Worm (Caenorhabditis elegans) whole organism, young adult: ENCODE results near the gene cec-6.

Experiments
- B0019.2 ChIP-seq: fragments of 200-800 bp; sonication (Bioruptor generic); conservative IDR thresholded peaks from 2 replicates; pipeline ENCODE4 v1.3.6; 2022; ENCODE audit warnings: missing genetic modification reagents, missing genetic modification characterization, missing compliant biosample characterization
- B0035.1 ChIP-seq: sonication (generic microtip); optimal IDR thresholded peaks from 2 replicates; lab custom pipeline; 2016; ENCODE audit warnings: missing genetic modification characterization, mild to moderate bottlenecking, missing compliant biosample characterization, missing genotype, missing genetic modification reagents
- B0261.1 ChIP-seq: sonication (generic microtip); optimal IDR thresholded peaks from 2 replicates; lab custom pipeline; 2016; ENCODE audit warnings: mild to moderate bottlenecking, missing genetic modification characterization, moderate library complexity, missing compliant biosample characterization
- F22D6.2 ChIP-seq: sonication (generic microtip); optimal IDR thresholded peaks from 2 replicates; lab custom pipeline; 2016; ENCODE audit warnings: mild to moderate bottlenecking, missing genetic modification characterization, missing compliant biosample characterization
- F33H1.4 ChIP-seq: fragments of 200-800 bp; sonication (Bioruptor generic); IDR thresholded peaks from 2 replicates; pipeline ENCODE4 v1.3.6; 2022; ENCODE audit warnings: missing genetic modification reagents, missing genetic modification characterization, missing compliant biosample characterization
- F57C9.4 ChIP-seq: sonication (generic microtip); optimal IDR thresholded peaks from 2 replicates; lab custom pipeline; 2017; ENCODE audit warnings: mild to moderate bottlenecking, missing genetic modification characterization, missing compliant biosample characterization
- K11D2.4 ChIP-seq: fragments of 200-800 bp; sonication (Bioruptor generic); IDR thresholded peaks from 2 replicates; pipeline ENCODE4 v1.3.6; 2022; ENCODE audit warnings: missing genetic modification reagents, missing genetic modification characterization, missing compliant biosample characterization
- K12H6.12 ChIP-seq: fragments of 200-800 bp; sonication (Bioruptor generic); optimal IDR thresholded peaks from 2 replicates; lab custom pipeline; 2018; ENCODE audit warnings: mild to moderate bottlenecking, missing genetic modification characterization, missing compliant biosample characterization
- Y53G8AR.9 ChIP-seq: fragments of 200-800 bp; sonication (Bioruptor generic); conservative IDR thresholded peaks from 2 replicates; pipeline ENCODE4 v1.3.6; 2022; ENCODE audit warnings: missing genetic modification reagents, missing genetic modification characterization, missing compliant biosample characterization
- ZK185.1 ChIP-seq: sonication (generic microtip); optimal IDR thresholded peaks from 2 replicates; lab custom pipeline; 2016; ENCODE audit warnings: mild to moderate bottlenecking, missing genetic modification characterization, missing compliant biosample characterization; ENCODE audit not compliant: poor library complexity, severe bottlenecking
- akir-1 ChIP-seq: fragments of 200-800 bp; sonication (Bioruptor generic); optimal IDR thresholded peaks from 2 replicates; lab custom pipeline; 2018; ENCODE audit warnings: mild to moderate bottlenecking, missing genetic modification characterization, moderate library complexity, missing compliant biosample characterization
- ama-1 ChIP-seq, 3 experiments: fragments of 150-350 bp in 1 of 3; sonication (generic microtip) in 2 of 3; optimal IDR thresholded peaks; 2 replicates each; lab custom pipeline; 2014 to 2018; ENCODE audit warnings: missing biosample characterization in 2 of 3, missing genetic modification characterization in 2 of 3, missing genetic modification reagents in 2 of 3
- attf-5 ChIP-seq: fragments of 200-800 bp; sonication (Bioruptor generic); optimal IDR thresholded peaks from 2 replicates; lab custom pipeline; 2018; ENCODE audit warnings: mild to moderate bottlenecking, missing genetic modification characterization, missing compliant biosample characterization
- bed-1 ChIP-seq: fragments of 200-800 bp; sonication (Bioruptor generic); IDR thresholded peaks from 2 replicates; pipeline ENCODE4 v1.3.6; 2022; ENCODE audit warnings: missing genetic modification reagents, missing genetic modification characterization, missing compliant biosample characterization
- ccch-3 ChIP-seq: fragments of 200-800 bp; sonication (Bioruptor generic); optimal IDR thresholded peaks from 2 replicates; lab custom pipeline; 2018; ENCODE audit warnings: mild to moderate bottlenecking, missing genetic modification characterization, missing compliant biosample characterization
- cebp-2 ChIP-seq: fragments of 200-800 bp; sonication (Bioruptor generic); IDR thresholded peaks from 2 replicates; pipeline ENCODE4 v1.3.6; 2022; ENCODE audit warnings: missing genetic modification characterization, missing compliant biosample characterization
- ceh-58 ChIP-seq: fragments of 200-800 bp; sonication (Bioruptor generic); IDR thresholded peaks from 2 replicates; pipeline ENCODE4 v1.3.6; 2022; ENCODE audit warnings: missing genetic modification characterization, missing compliant biosample characterization
- dpff-1 ChIP-seq: sonication (generic microtip); optimal IDR thresholded peaks from 2 replicates; lab custom pipeline; 2017; ENCODE audit warnings: mild to moderate bottlenecking, missing genetic modification characterization, missing compliant biosample characterization
- egl-18 ChIP-seq: fragments of 200-800 bp; sonication (Bioruptor generic); IDR thresholded peaks from 2 replicates; pipeline ENCODE4 v1.3.6; 2022; ENCODE audit warnings: missing genetic modification reagents, missing genetic modification characterization, missing compliant biosample characterization
- egl-44 ChIP-seq: fragments of 200-800 bp; sonication (Bioruptor generic); IDR thresholded peaks from 2 replicates; pipeline ENCODE4 v1.3.6; 2022; ENCODE audit warnings: missing genetic modification reagents, missing genetic modification characterization, missing compliant biosample characterization
- gei-17 ChIP-seq: fragments of 200-800 bp; sonication (Bioruptor generic); optimal IDR thresholded peaks from 2 replicates; lab custom pipeline; 2018; ENCODE audit warnings: mild to moderate bottlenecking, missing genetic modification characterization, missing compliant biosample characterization
- hmg-1.2 ChIP-seq: fragments of 200-800 bp; sonication (Bioruptor generic); IDR thresholded peaks from 2 replicates; pipeline ENCODE4 v1.3.6; 2022; ENCODE audit warnings: missing genetic modification reagents, missing genetic modification characterization, missing compliant biosample characterization
- let-526 ChIP-seq: fragments of 200-800 bp; sonication (Bioruptor generic); IDR thresholded peaks from 2 replicates; pipeline ENCODE4 v1.3.6; 2022; ENCODE audit warnings: missing genetic modification reagents, missing genetic modification characterization, missing compliant biosample characterization
- lin-26 ChIP-seq: fragments of 200-800 bp; sonication (Bioruptor generic); IDR thresholded peaks from 2 replicates; pipeline ENCODE4 v1.3.6; 2022; ENCODE audit warnings: missing genetic modification reagents, missing genetic modification characterization, missing compliant biosample characterization
- lsl-1 ChIP-seq: fragments of 200-800 bp; sonication (Bioruptor generic); optimal IDR thresholded peaks from 2 replicates; lab custom pipeline; 2018; ENCODE audit warnings: mild to moderate bottlenecking, missing genetic modification characterization, moderate library complexity, missing compliant biosample characterization
- madf-8 ChIP-seq: fragments of 200-800 bp; sonication (Bioruptor generic); conservative IDR thresholded peaks from 2 replicates; pipeline ENCODE4 v1.3.6; 2022; ENCODE audit warnings: missing genetic modification reagents, missing genetic modification characterization, missing compliant biosample characterization
- nfya-1 ChIP-seq: sonication (generic microtip); optimal IDR thresholded peaks from 2 replicates; lab custom pipeline; 2017; ENCODE audit warnings: antibody characterized with exemption, missing compliant biosample characterization, missing genetic modification characterization, borderline replicate concordance; ENCODE audit not compliant: insufficient read depth
- nfya-2 ChIP-seq: fragments of 200-800 bp; sonication (Bioruptor generic); IDR thresholded peaks from 2 replicates; pipeline ENCODE4 v1.3.6; 2022; ENCODE audit warnings: missing genetic modification reagents, missing genetic modification characterization, missing compliant biosample characterization
- nhr-27 ChIP-seq: fragments of 200-800 bp; sonication (Bioruptor generic); optimal IDR thresholded peaks from 2 replicates; lab custom pipeline; 2018; ENCODE audit warnings: mild to moderate bottlenecking, missing genetic modification characterization, moderate library complexity, missing compliant biosample characterization
- pha-4 ChIP-seq: fragments of 150-350 bp; sonication (generic microtip); optimal IDR thresholded peaks from 2 replicates; lab custom pipeline; 2014; ENCODE audit warnings: missing biosample characterization, missing genetic modification reagents, missing genetic modification characterization
- rec-8 ChIP-seq, 2 experiments: sonication (generic microtip); optimal IDR thresholded peaks; 2 replicates each; lab custom pipeline; 2016; ENCODE audit warnings: mild to moderate bottlenecking in 2 of 2, missing genetic modification characterization in 2 of 2, missing genetic modification reagents in 2 of 2, missing genotype in 2 of 2, missing biosample characterization in 1 of 2, missing compliant biosample characterization in 1 of 2, moderate library complexity in 1 of 2
- rpc-1 ChIP-seq, 2 experiments: fragments of 150-350 bp in 1 of 2; sonication (generic microtip) in 1 of 2; optimal IDR thresholded peaks; 2 replicates each; lab custom pipeline; 2014 to 2018; ENCODE audit warnings: missing biosample characterization in 1 of 2, missing genetic modification characterization in 1 of 2, missing genetic modification reagents in 1 of 2, missing genotype in 1 of 2
- snpc-1.1 ChIP-seq: sonication (generic microtip); optimal IDR thresholded peaks from 2 replicates; lab custom pipeline; 2017; ENCODE audit warnings: missing genetic modification characterization, mild to moderate bottlenecking, missing compliant biosample characterization, antibody characterized with exemption, moderate library complexity, missing genotype, missing genetic modification reagents; ENCODE audit not compliant: insufficient read depth
- snpc-1.3 ChIP-seq: sonication (generic microtip); optimal IDR thresholded peaks from 2 replicates; lab custom pipeline; 2017; ENCODE audit warnings: missing genetic modification characterization, mild to moderate bottlenecking, missing compliant biosample characterization, antibody characterized with exemption, moderate library complexity, missing genotype, missing genetic modification reagents; ENCODE audit not compliant: insufficient read depth
- snpc-4 ChIP-seq, 5 experiments: fragments of 150-350 bp in 1 of 5; sonication (generic microtip) in 4 of 5; optimal IDR thresholded peaks; 2 replicates each; lab custom pipeline; 2014 to 2018; ENCODE audit warnings: missing genetic modification characterization in 5 of 5, missing biosample characterization in 3 of 5, antibody characterized with exemption in 2 of 5, mild to moderate bottlenecking in 2 of 5, missing compliant biosample characterization in 2 of 5, missing genotype in 2 of 5, moderate library complexity in 2 of 5, missing genetic modification reagents in 1 of 5
- tbp1 ChIP-seq: fragments of 200-800 bp; sonication (Bioruptor generic); optimal IDR thresholded peaks from 2 replicates; lab custom pipeline; 2018; ENCODE audit warnings: mild to moderate bottlenecking, missing genetic modification characterization, missing compliant biosample characterization
- zfh-2 ChIP-seq: fragments of 200-800 bp; sonication (Bioruptor generic); conservative IDR thresholded peaks from 2 replicates; pipeline ENCODE4 v1.3.6; 2022; ENCODE audit warnings: missing genetic modification reagents, missing genetic modification characterization, missing compliant biosample characterization
- ztf-28 ChIP-seq: fragments of 200-800 bp; sonication (Bioruptor generic); IDR thresholded peaks from 2 replicates; pipeline ENCODE4 v1.3.6; 2022; ENCODE audit warnings: missing genetic modification reagents, missing genetic modification characterization, missing compliant biosample characterization
- ztf-3 ChIP-seq: fragments of 200-800 bp; sonication (Bioruptor generic); optimal IDR thresholded peaks from 2 replicates; lab custom pipeline; 2018; ENCODE audit warnings: mild to moderate bottlenecking, missing genetic modification characterization, missing compliant biosample characterization
- ztf-6 ChIP-seq: fragments of 200-800 bp; sonication (Bioruptor generic); IDR thresholded peaks from 2 replicates; pipeline ENCODE4 v1.3.6; 2022; ENCODE audit warnings: missing genetic modification reagents, missing genetic modification characterization, missing compliant biosample characterization

Gene cec-6

DNA sequence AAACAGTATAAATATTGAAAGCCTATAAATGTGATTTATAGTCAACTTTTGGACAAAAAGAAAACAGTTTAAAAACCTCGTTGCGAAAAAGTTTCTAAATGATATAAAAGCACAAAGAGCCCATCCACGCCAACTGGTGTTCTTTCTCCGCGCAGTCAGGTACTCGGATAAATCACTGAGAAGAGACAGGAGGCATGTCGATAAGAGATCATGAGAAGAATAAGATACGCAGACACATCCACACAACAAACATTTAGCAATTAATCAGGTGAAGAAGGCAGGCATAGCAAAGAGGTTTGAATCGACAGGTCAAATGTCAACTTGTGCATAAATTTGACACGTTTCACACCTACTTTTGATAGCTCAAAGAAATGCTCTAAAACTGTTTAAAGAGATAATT lies 36.9 kb upstream of the cec-6 start:
- TF ChIP-seq dpff-1 (tag; lab: Kevin White, UChicago), result no peak
- no peak for TF ChIP-seq ZK185.1 (tag; lab: Kevin White, UChicago)
- TF ChIP-seq hmg-1.2 (GFP tag; lab: Robert Waterston, UW), result no peak
- TF ChIP-seq snpc-1.1 (tag; lab: Kevin White, UChicago), result no peak
- TF ChIP-seq nfya-1 (tag; lab: Kevin White, UChicago), result no peak
- no peak for TF ChIP-seq K12H6.12
- no peak for TF ChIP-seq B0019.2

DNA sequence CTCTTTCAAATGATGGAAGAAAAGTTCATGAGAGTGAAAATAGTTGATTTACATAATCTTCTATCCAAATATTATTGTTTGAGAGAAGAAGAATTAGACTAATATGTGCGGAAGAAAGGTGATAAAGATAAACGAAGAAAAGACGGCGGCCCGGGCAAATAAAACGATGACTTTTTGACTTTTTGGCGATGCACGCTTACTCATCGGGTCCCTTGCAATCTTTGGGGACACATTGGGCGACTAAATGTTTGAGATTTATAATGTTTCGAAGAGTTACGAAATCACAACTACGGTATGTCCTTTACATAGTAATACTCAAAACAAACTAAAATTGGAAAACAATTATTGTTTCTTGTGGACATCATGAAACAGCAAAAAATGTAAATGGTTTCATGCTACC lies 29.9 kb upstream of the cec-6 start:
- TF ChIP-seq B0261.1 (tag; lab: Kevin White, UChicago) (no peak), tbp1 (no peak), zfh-2 (GFP tag; lab: Robert Waterston, UW) (no peak), F33H1.4 (no peak), ztf-3 (no peak), snpc-4 (GFP tag; optimal IDR thresholded peaks at IDR 0.05; lab: Kevin White, UChicago) (no peak), snpc-4 (tag; optimal IDR thresholded peaks at IDR 0.05; lab: Kevin White, UChicago) (no peak), B0035.1 (tag; lab: Kevin White, UChicago) (no peak)

DNA sequence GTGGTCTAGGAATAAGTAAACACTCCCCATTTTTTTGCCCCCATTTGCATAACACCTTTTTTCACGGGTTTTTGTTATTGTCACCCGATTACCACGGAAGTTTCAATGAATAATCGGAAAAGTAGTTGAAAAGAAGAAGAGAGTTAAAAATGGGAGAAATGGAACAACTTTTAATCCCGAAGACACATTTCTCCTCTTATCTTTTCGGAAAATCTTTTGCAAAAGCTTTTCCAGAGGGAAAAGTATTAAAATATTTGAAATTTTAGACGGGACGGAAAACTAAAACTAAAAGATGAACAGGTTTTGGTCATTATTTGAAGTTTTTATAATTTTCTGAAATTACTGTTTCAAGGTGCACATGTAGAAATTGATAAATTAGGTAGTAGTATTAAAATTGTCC lies 25.6 kb upstream of the cec-6 start:
- TF ChIP-seq ztf-6 (GFP tag; lab: Robert Waterston, UW) (no peak), egl-44 (no peak), snpc-1.3 (no peak), attf-5 (no peak), nhr-27 (tag; lab: Kevin White, UChicago) (no peak), F57C9.4 (tag; lab: Kevin White, UChicago) (no peak), akir-1 (no peak), nfya-2 (GFP tag; lab: Robert Waterston, UW) (no peak), Y53G8AR.9 (GFP tag; lab: Robert Waterston, UW) (no peak), let-526 (no peak), gei-17 (no peak), ceh-58 (no peak), lin-26 (GFP tag; lab: Robert Waterston, UW) (no peak)
- TF ChIP-seq, all 124 proteins: peak for 0

DNA sequence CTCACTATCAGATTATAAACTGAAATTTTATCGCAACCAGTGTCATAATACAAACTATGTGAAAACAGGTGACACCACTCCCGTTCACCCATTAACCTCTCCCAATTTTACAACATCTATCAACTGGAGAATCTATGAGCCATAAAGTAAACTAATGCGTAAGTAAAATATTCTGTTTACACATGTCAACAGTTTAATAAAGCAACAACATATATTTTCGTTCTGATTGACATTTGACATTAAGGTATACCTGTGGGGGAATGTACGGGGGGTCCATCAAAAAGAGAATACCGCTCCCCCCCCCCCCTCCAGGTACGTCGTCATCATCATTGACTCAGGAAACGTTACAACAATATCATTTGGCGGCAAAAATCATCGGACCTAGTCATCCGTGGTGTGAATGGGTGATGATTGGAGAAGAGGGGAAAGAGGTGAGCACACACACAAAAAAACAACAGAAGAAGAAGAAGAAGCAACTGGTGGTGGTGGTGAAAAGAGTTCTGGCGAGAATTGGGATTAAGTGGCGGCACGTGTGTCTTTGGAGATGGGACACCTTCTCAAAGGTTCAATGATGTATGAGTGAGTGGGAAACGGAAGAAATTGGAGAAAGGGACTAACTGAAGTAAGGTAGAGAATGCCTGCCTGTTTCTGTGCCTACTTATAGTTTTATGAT lies 17.8 kb upstream of the cec-6 start:
- no peak for TF ChIP-seq K12H6.12
- no peak for TF ChIP-seq ama-1 (optimal IDR thresholded peaks at IDR 0.05; lab: Kevin White, UChicago)
- TF ChIP-seq ama-1 (GFP tag; optimal IDR thresholded peaks at IDR 0.05; lab: Kevin White, UChicago), result no peak

DNA sequence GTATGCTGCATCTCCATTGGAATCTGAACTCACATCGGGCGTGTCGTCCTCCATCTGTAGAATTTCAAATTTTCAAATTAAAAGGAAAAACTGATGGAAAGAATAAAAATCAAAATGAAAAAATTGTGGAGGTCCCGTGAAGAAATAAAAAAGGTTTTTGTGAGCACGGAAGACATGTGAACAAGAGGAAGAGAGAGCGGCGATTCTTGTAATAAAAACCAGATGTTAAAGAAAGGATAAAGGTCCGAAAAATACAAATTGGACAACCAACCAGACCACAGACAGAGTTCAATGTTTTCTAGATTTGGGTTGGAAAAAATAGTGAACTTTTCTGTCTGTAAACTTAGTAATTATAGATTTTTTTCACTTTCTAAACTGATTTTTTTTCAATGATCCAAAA lies 16.4 kb upstream of the cec-6 start, which contains the start of gene unc-5:
unc-5 (minus strand) TSS at position 54 of the 400 bp plus-strand sequence.
- TF ChIP-seq F57C9.4 (tag; lab: Kevin White, UChicago) (no peak), egl-18 (GFP tag; lab: Robert Waterston, UW) (no peak), lsl-1 (GFP tag; lab: Kevin White, UChicago) (no peak), bed-1 (GFP tag; lab: Robert Waterston, UW) (no peak), cebp-2 (GFP tag; lab: Robert Waterston, UW) (no peak), rec-8 (tag; optimal IDR thresholded peaks at IDR 0.05; lab: Kevin White, UChicago) (no peak), ccch-3 (GFP tag; lab: Kevin White, UChicago) (no peak), nfya-1 (tag; lab: Kevin White, UChicago) (no peak), madf-8 (no peak), pha-4 (no peak), K11D2.4 (GFP tag; lab: Robert Waterston, UW) (no peak), rpc-1 (optimal IDR thresholded peaks at IDR 0.05; lab: Kevin White, UChicago) (no peak), rpc-1 (tag; optimal IDR thresholded peaks at IDR 0.05; lab: Kevin White, UChicago) (no peak), akir-1 (no peak), ztf-28 (GFP tag; lab: Robert Waterston, UW) (no peak), F22D6.2 (tag; lab: Kevin White, UChicago) (no peak), ceh-58 (no peak)
